Worm (Caenorhabditis elegans) whole organism, early embryonic: ENCODE data around the gene F57B7.2.

Experiments used
- B0310.2 ChIP-seq: sonication (generic microtip); optimal IDR thresholded peaks from 2 replicates; lab custom pipeline; 2016; ENCODE audit warnings: mild to moderate bottlenecking, missing genetic modification characterization, missing compliant biosample characterization
- ama-1 ChIP-seq: fragments of 150-350 bp; optimal IDR thresholded peaks from 2 replicates; lab custom pipeline; 2014
- ceh-13 ChIP-seq: fragments of 200-800 bp; sonication (Bioruptor generic); optimal IDR thresholded peaks from 2 replicates; lab custom pipeline; 2018; ENCODE audit warnings: mild to moderate bottlenecking, missing genetic modification characterization, missing compliant biosample characterization
- ceh-36 ChIP-seq: sonication (generic microtip); optimal IDR thresholded peaks from 2 replicates; lab custom pipeline; 2016; ENCODE audit warnings: missing genetic modification characterization, inconsistent platforms, missing compliant biosample characterization
- flt-1 ChIP-seq: fragments of 200-800 bp; sonication (Bioruptor generic); IDR thresholded peaks from 2 replicates; pipeline ENCODE4 v1.3.6; 2022; ENCODE audit warnings: missing genetic modification characterization, missing compliant biosample characterization
- hmbx-1 ChIP-seq: sonication (generic microtip); optimal IDR thresholded peaks from 2 replicates; lab custom pipeline; 2016; ENCODE audit warnings: mild to moderate bottlenecking, missing genetic modification characterization, missing compliant biosample characterization
- hnd-1 ChIP-seq: sonication (generic microtip); optimal IDR thresholded peaks from 2 replicates; lab custom pipeline; 2016; ENCODE audit warnings: missing genetic modification characterization, missing compliant biosample characterization
- pes-1 ChIP-seq: fragments of 200-800 bp; sonication (Bioruptor generic); IDR thresholded peaks from 2 replicates; pipeline ENCODE4 v1.3.6; 2022; ENCODE audit warnings: missing genetic modification reagents, missing genetic modification characterization, missing compliant biosample characterization
- sea-1 ChIP-seq: fragments of 200-800 bp; sonication (Bioruptor generic); conservative IDR thresholded peaks from 2 replicates; pipeline ENCODE4 v1.3.6; 2022; ENCODE audit warnings: missing genetic modification characterization, missing compliant biosample characterization
- tra-4 ChIP-seq: sonication (generic microtip); optimal IDR thresholded peaks from 2 replicates; lab custom pipeline; 2017; ENCODE audit warnings: missing genetic modification characterization, missing compliant biosample characterization

DNA sequence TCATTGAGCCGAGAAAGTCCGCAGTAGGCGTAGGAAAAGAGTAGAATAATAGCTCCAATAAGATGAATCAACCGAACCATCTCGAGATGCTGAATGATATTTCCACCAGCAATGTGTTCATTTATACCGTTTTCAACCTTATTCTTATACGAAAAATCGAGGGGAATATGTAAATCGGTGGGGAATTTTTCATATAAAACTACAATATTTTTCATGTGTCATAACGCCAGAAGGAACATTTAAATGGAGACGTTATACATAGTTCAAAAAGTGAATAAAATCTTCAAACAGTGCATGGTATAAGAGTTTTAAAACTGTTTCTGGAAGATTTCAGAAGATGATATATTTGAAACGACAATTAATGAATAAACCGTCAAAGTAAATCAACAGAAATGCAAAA is 40.8 kb downstream of the F57B7.2 start, which contains the start of gene nas-19:
- TF ChIP-seq ceh-13 (GFP tag; lab: Kevin White, UChicago), result no peak
- TF ChIP-seq ama-1 (lab: Kevin White, UChicago), result no peak
- no peak for TF ChIP-seq hmbx-1 (tag; lab: Kevin White, UChicago)
- no peak for TF ChIP-seq ceh-36 (tag; lab: Kevin White, UChicago)
- no peak for TF ChIP-seq sea-1 (GFP tag; lab: Robert Waterston, UW)
- no peak for TF ChIP-seq pes-1
- no peak for TF ChIP-seq B0310.2 (tag; lab: Kevin White, UChicago)
- no peak for TF ChIP-seq flt-1 (GFP tag; lab: Robert Waterston, UW)
- no peak for TF ChIP-seq hnd-1 (tag; lab: Kevin White, UChicago)
- TF ChIP-seq tra-4 (tag; lab: Kevin White, UChicago), result no peak
